Worm (Caenorhabditis elegans) whole organism, late embryonic: ENCODE data around the gene dnj-1.

Source experiments
- C08G9.2 ChIP-seq: sonication (generic microtip); optimal IDR thresholded peaks from 2 replicates; lab custom pipeline; 2016; ENCODE audit warnings: mild to moderate bottlenecking, missing genetic modification characterization, moderate library complexity, missing compliant biosample characterization
- C38D4.7 ChIP-seq: fragments of 200-800 bp; sonication (Bioruptor generic); optimal IDR thresholded peaks from 2 replicates; lab custom pipeline; 2018; ENCODE audit warnings: mild to moderate bottlenecking, missing genetic modification characterization, moderate library complexity, missing compliant biosample characterization
- F13H6.1 ChIP-seq: sonication (generic microtip); optimal IDR thresholded peaks from 2 replicates; lab custom pipeline; 2016; ENCODE audit warnings: missing genetic modification characterization, missing compliant biosample characterization
- K02D7.2 ChIP-seq: sonication (generic microtip); optimal IDR thresholded peaks from 2 replicates; lab custom pipeline; 2017; ENCODE audit warnings: mild to moderate bottlenecking, missing genetic modification characterization, missing compliant biosample characterization
- T23F11.4 ChIP-seq: fragments of 200-800 bp; sonication (Bioruptor generic); optimal IDR thresholded peaks from 2 replicates; lab custom pipeline; 2018; ENCODE audit warnings: mild to moderate bottlenecking, missing genetic modification characterization, missing compliant biosample characterization
- Y22D7AL.16 ChIP-seq: sonication (generic microtip); optimal IDR thresholded peaks from 2 replicates; lab custom pipeline; 2016; ENCODE audit warnings: missing genetic modification characterization, missing compliant biosample characterization
- ahr-1 ChIP-seq: sonication (generic microtip); optimal IDR thresholded peaks from 2 replicates; lab custom pipeline; 2016; ENCODE audit warnings: missing genetic modification characterization, missing compliant biosample characterization
- ama-1 ChIP-seq: fragments of 150-350 bp; optimal IDR thresholded peaks from 2 replicates; lab custom pipeline; 2014
- ceh-18 ChIP-seq: sonication (generic microtip); optimal IDR thresholded peaks from 2 replicates; lab custom pipeline; 2016; ENCODE audit warnings: missing genetic modification characterization, missing compliant biosample characterization
- ceh-19 ChIP-seq: fragments of 200-800 bp; sonication (Bioruptor generic); optimal IDR thresholded peaks from 2 replicates; lab custom pipeline; 2018; ENCODE audit warnings: mild to moderate bottlenecking, missing genetic modification characterization, missing compliant biosample characterization
- ceh-2 ChIP-seq: sonication (generic microtip); optimal IDR thresholded peaks from 2 replicates; lab custom pipeline; 2016; ENCODE audit warnings: missing genotype, missing genetic modification characterization, missing compliant biosample characterization
- ceh-22 ChIP-seq: sonication (generic microtip); optimal IDR thresholded peaks from 2 replicates; lab custom pipeline; 2017; ENCODE audit warnings: missing biosample characterization, missing genetic modification characterization
- ceh-30 ChIP-seq: fragments of 150-350 bp; optimal IDR thresholded peaks from 2 replicates; lab custom pipeline; 2014; ENCODE audit warnings: missing biosample characterization, missing genetic modification characterization
- ceh-31 ChIP-seq: sonication (generic microtip); optimal IDR thresholded peaks from 2 replicates; lab custom pipeline; 2016; ENCODE audit warnings: missing genetic modification characterization, missing compliant biosample characterization
- ceh-34 ChIP-seq: sonication (generic microtip); optimal IDR thresholded peaks from 2 replicates; lab custom pipeline; 2016; ENCODE audit warnings: mild to moderate bottlenecking, missing genetic modification characterization, missing compliant biosample characterization
- ceh-48 ChIP-seq: sonication (generic microtip); optimal IDR thresholded peaks from 2 replicates; lab custom pipeline; 2016; ENCODE audit warnings: missing genetic modification characterization, inconsistent platforms, missing compliant biosample characterization
- che-1 ChIP-seq: sonication (generic microtip); optimal IDR thresholded peaks from 2 replicates; lab custom pipeline; 2016; ENCODE audit warnings: mild to moderate bottlenecking, missing genetic modification characterization, missing compliant biosample characterization
- dmd-4 ChIP-seq: sonication (generic microtip); optimal IDR thresholded peaks from 2 replicates; lab custom pipeline; 2016; ENCODE audit warnings: borderline replicate concordance, missing genetic modification characterization, missing compliant biosample characterization
- dve-1 ChIP-seq: sonication (generic microtip); optimal IDR thresholded peaks from 2 replicates; lab custom pipeline; 2017; ENCODE audit warnings: antibody characterized with exemption, mild to moderate bottlenecking, missing genetic modification characterization, missing compliant biosample characterization
- elt-2 ChIP-seq: sonication (generic microtip); optimal IDR thresholded peaks from 2 replicates; lab custom pipeline; 2016; ENCODE audit warnings: missing genetic modification reagents, missing genetic modification characterization, missing compliant biosample characterization
- eyg-1 ChIP-seq: sonication (generic microtip); optimal IDR thresholded peaks from 2 replicates; lab custom pipeline; 2016; ENCODE audit warnings: missing genotype, missing genetic modification characterization, missing compliant biosample characterization
- fkh-10 ChIP-seq: fragments of 150-350 bp; optimal IDR thresholded peaks from 2 replicates; lab custom pipeline; 2014; ENCODE audit warnings: missing biosample characterization, missing genetic modification reagents, missing genetic modification characterization
- fkh-6 ChIP-seq: sonication (generic microtip); optimal IDR thresholded peaks from 2 replicates; lab custom pipeline; 2016; ENCODE audit warnings: missing genetic modification characterization, missing compliant biosample characterization
- hlh-30 ChIP-seq: sonication (generic microtip); optimal IDR thresholded peaks from 2 replicates; lab custom pipeline; 2017; ENCODE audit warnings: antibody characterized with exemption, missing genetic modification characterization, missing compliant biosample characterization; ENCODE audit not compliant: insufficient read depth
- hlh-6 ChIP-seq: sonication (generic microtip); optimal IDR thresholded peaks from 2 replicates; lab custom pipeline; 2016; ENCODE audit warnings: missing genotype, missing genetic modification characterization, missing compliant biosample characterization
- hlh-8 ChIP-seq: sonication (generic microtip); optimal IDR thresholded peaks from 2 replicates; lab custom pipeline; 2016; ENCODE audit warnings: missing genotype, missing genetic modification characterization, missing compliant biosample characterization
- lim-6 ChIP-seq: sonication (generic microtip); optimal IDR thresholded peaks from 2 replicates; lab custom pipeline; 2016; ENCODE audit warnings: missing genetic modification characterization, missing compliant biosample characterization
- lin-11 ChIP-seq: fragments of 200-800 bp; sonication (Bioruptor generic); optimal IDR thresholded peaks from 2 replicates; lab custom pipeline; 2018; ENCODE audit warnings: mild to moderate bottlenecking, missing genetic modification characterization, missing compliant biosample characterization
- mec-3 ChIP-seq: sonication (generic microtip); optimal IDR thresholded peaks from 2 replicates; lab custom pipeline; 2016; ENCODE audit warnings: borderline replicate concordance, missing genetic modification characterization, missing compliant biosample characterization
- nhr-11 ChIP-seq: fragments of 150-350 bp; optimal IDR thresholded peaks from 2 replicates; lab custom pipeline; 2014; ENCODE audit warnings: missing biosample characterization, missing genetic modification characterization
- npax-4 ChIP-seq: sonication (generic microtip); optimal IDR thresholded peaks from 2 replicates; lab custom pipeline; 2016; ENCODE audit warnings: missing genetic modification characterization, missing compliant biosample characterization
- odd-2 ChIP-seq: sonication (generic microtip); optimal IDR thresholded peaks from 2 replicates; lab custom pipeline; 2017; ENCODE audit warnings: antibody characterized with exemption, mild to moderate bottlenecking, missing genetic modification characterization, missing compliant biosample characterization
- pax-1 ChIP-seq: fragments of 150-350 bp; optimal IDR thresholded peaks from 2 replicates; lab custom pipeline; 2014; ENCODE audit warnings: missing biosample characterization, missing genetic modification characterization
- pha-2 ChIP-seq: sonication (generic microtip); optimal IDR thresholded peaks from 2 replicates; lab custom pipeline; 2017; ENCODE audit warnings: mild to moderate bottlenecking, missing genetic modification characterization, missing compliant biosample characterization
- pha-4 ChIP-seq: fragments of 150-350 bp; optimal IDR thresholded peaks from 2 replicates; lab custom pipeline; 2018; ENCODE audit warnings: missing biosample characterization, missing genetic modification reagents, missing genetic modification characterization
- pros-1 ChIP-seq: fragments of 150-350 bp; optimal IDR thresholded peaks from 2 replicates; lab custom pipeline; 2014; ENCODE audit warnings: missing biosample characterization, missing genetic modification reagents, missing genetic modification characterization
- ref-2 ChIP-seq: sonication (generic microtip); optimal IDR thresholded peaks from 2 replicates; lab custom pipeline; 2016; ENCODE audit warnings: missing genetic modification characterization, missing compliant biosample characterization
- rnt-1 ChIP-seq: sonication (generic microtip); optimal IDR thresholded peaks from 2 replicates; lab custom pipeline; 2016; ENCODE audit warnings: missing genetic modification characterization, missing compliant biosample characterization
- sox-2 ChIP-seq: fragments of 200-800 bp; sonication (Bioruptor generic); IDR thresholded peaks from 2 replicates; pipeline ENCODE4 v1.3.6; 2022; ENCODE audit warnings: missing genetic modification reagents, missing genetic modification characterization, missing compliant biosample characterization
- sox-4 ChIP-seq: sonication (generic microtip); optimal IDR thresholded peaks from 2 replicates; lab custom pipeline; 2017; ENCODE audit warnings: mild to moderate bottlenecking, missing genetic modification characterization, inconsistent platforms, missing compliant biosample characterization
- tbx-2 ChIP-seq: sonication (generic microtip); optimal IDR thresholded peaks from 2 replicates; lab custom pipeline; 2016; ENCODE audit warnings: missing genetic modification characterization, missing compliant biosample characterization
- unc-42 ChIP-seq: sonication (generic microtip); optimal IDR thresholded peaks from 2 replicates; lab custom pipeline; 2016; ENCODE audit warnings: missing genotype, missing genetic modification characterization, missing compliant biosample characterization
- unc-55 ChIP-seq: sonication (generic microtip); optimal IDR thresholded peaks from 2 replicates; lab custom pipeline; 2017; ENCODE audit warnings: missing biosample characterization, missing genetic modification reagents, missing genetic modification characterization
- zip-5 ChIP-seq: sonication (generic microtip); optimal IDR thresholded peaks from 2 replicates; lab custom pipeline; 2016; ENCODE audit warnings: missing genetic modification characterization, missing compliant biosample characterization
- ztf-16 ChIP-seq: sonication (generic microtip); optimal IDR thresholded peaks from 2 replicates; lab custom pipeline; 2017; ENCODE audit warnings: missing genetic modification characterization, missing compliant biosample characterization

The dnj-1 gene

DNA sequence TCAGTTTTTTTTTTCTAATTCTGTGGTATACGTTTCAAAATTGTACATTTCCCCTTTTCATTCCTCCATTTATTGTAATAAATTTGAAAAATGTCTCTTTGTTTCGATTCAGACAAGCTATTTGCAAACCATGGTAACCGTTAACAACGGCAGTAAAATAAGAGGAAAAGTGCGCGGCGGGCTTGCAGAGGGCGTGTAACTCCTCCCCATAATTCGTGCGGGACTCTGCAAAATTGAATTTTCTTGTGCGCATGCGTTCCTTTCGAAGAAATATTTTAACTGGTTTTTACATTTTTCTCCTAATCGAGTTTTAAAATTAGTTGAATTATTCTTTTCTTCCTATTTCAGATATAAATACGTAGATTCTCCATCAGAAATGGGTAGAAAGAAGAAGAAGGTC, 11.8 kb downstream of the dnj-1 start, which contains the start of gene znf-207 (continued):
- TF ChIP-seq sox-2 (GFP tag; lab: Robert Waterston, UW) = 0 out of 2 replicates have a peak, but pooled peaks have one; percentile 23
- TF ChIP-seq dve-1 (tag; lab: Kevin White, UChicago) = no peak
- TF ChIP-seq pax-1 = no peak
- no peak for TF ChIP-seq ceh-30
- TF ChIP-seq sox-4 (tag; lab: Kevin White, UChicago) = peak; percentile 29
- no peak for TF ChIP-seq ama-1 (lab: Kevin White, UChicago)
- TF ChIP-seq mec-3 (tag; lab: Kevin White, UChicago) = no peak
- no peak for TF ChIP-seq ztf-16 (tag; lab: Kevin White, UChicago)
- peak; percentile 27 for TF ChIP-seq ceh-18 (tag; lab: Kevin White, UChicago)
- peak; percentile 82 for TF ChIP-seq ceh-31
- peak; percentile 45 for TF ChIP-seq dmd-4 (tag; lab: Kevin White, UChicago)
- peak; percentile 42 for TF ChIP-seq zip-5 (tag; lab: Kevin White, UChicago)
- peak; percentile 69 for TF ChIP-seq ceh-2 (tag; lab: Kevin White, UChicago)
- no peak for TF ChIP-seq rnt-1 (tag; lab: Kevin White, UChicago)
- peak; percentile 33 for TF ChIP-seq che-1 (tag; lab: Kevin White, UChicago)
- peak; percentile 18 for TF ChIP-seq lin-11 (tag; lab: Kevin White, UChicago)
- TF ChIP-seq C08G9.2 (tag; lab: Kevin White, UChicago) = no peak
- TF ChIP-seq nhr-11 (tag; lab: Kevin White, UChicago) = no peak
- peak; percentile 2 for TF ChIP-seq pha-2 (tag; lab: Kevin White, UChicago)
- TF ChIP-seq hlh-30 (tag; lab: Kevin White, UChicago) = no peak
- no peak for TF ChIP-seq pha-4
- no peak for TF ChIP-seq K02D7.2 (tag; lab: Kevin White, UChicago)
- TF ChIP-seq lim-6 (tag; lab: Kevin White, UChicago) = peak; percentile 55
- TF ChIP-seq eyg-1 (tag; lab: Kevin White, UChicago) = peak; percentile 32
- TF ChIP-seq, all 69 proteins: peak for 38

DNA sequence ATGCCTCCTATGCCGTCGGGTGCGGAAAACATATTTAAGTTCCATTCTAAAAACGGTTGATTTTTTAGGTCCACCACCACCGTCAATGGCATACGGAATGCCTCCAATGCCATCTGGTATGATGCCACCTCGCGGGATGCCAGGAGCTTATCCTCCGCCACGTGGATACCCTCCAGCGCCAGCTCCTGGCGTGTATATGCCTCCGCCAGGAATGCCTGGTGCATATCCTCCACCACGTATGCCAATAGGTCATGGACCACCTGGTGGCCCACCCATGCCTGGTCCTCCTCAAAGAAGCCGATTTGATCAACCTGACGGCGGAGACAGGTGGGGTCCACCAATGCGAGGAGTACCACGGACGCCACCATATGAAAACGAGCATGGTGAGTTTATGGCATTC, 12.6 kb downstream of the dnj-1 start:
- TF ChIP-seq ref-2 (no peak), F13H6.1 (tag; lab: Kevin White, UChicago) (no peak), zip-5 (tag; lab: Kevin White, UChicago) (no peak), tbx-2 (tag; lab: Kevin White, UChicago) (no peak), sox-4 (tag; lab: Kevin White, UChicago) (no peak), pros-1 (tag; lab: Kevin White, UChicago) (no peak), npax-4 (tag; lab: Kevin White, UChicago) (no peak), odd-2 (tag; lab: Kevin White, UChicago) (no peak)

DNA sequence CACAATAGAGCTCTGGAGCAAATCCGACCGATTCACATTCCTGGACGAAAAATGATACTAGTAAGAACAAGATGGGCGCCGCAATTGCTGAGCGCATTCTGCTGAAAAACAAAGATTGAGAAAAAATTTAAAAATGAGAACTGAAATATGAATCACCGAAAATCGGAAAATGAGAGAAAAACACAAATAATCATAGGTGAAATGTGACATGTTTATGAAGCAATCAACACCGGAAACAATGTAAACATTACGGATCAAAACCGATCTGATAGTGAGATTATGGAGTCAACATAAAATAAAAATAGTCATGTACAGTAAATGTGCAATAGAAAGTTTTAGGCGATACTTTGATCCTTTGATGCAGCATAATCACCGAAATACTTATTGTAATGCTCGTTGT, 15.0 kb downstream of the dnj-1 start, which contains the start of gene dnj-2:
Gene dnj-2, minus strand, starts transcription at position 101 of the 400 bp plus-strand sequence.
- TF ChIP-seq T23F11.4 (GFP tag; lab: Kevin White, UChicago) (no peak), ceh-30 (no peak), hlh-6 (no peak), fkh-10 (no peak)

DNA sequence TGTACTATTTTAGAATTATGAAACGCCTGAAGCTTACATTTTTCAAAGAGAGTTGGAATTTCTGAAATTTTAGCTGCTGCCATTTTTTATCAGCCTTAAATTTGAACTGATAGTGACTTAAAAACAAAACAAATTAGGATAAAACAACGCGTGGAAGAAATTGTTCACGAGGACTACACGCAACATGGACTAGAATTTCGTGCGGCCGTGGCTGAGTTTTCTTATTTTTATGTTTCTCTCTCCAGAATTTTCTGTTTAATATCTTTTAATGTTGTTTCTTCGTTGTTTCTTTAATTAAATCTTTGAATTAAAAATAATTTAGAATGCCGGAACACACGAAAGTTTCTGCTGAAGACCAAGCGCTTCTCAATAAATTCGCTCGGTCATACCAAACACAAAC, 16.0 kb downstream of the dnj-1 start, which contains the start of the genes B0035.3, B0035.22 and pfd-4:
Gene B0035.3, minus strand, starts transcription at position 114 of the 400 bp plus-strand sequence.
Gene B0035.22, plus strand, starts transcription at position 269 of the 400 bp plus-strand sequence.
Gene pfd-4, plus strand, starts transcription at position 323 of the 400 bp plus-strand sequence.
- TF ChIP-seq zip-5 (tag; lab: Kevin White, UChicago) = peak; percentile 61
- no peak for TF ChIP-seq T23F11.4 (GFP tag; lab: Kevin White, UChicago)
- TF ChIP-seq mec-3 (tag; lab: Kevin White, UChicago) = no peak
- no peak for TF ChIP-seq hlh-30 (tag; lab: Kevin White, UChicago)
- no peak for TF ChIP-seq pros-1 (tag; lab: Kevin White, UChicago)
- TF ChIP-seq hlh-8 = peak; percentile 47
- TF ChIP-seq tbx-2 (tag; lab: Kevin White, UChicago) = peak; percentile 84
- TF ChIP-seq nhr-11 (tag; lab: Kevin White, UChicago) = no peak
- TF ChIP-seq hlh-6 = no peak
- TF ChIP-seq pha-4 = no peak
- peak; percentile 80 for TF ChIP-seq ref-2
- peak; percentile 57 for TF ChIP-seq elt-2 (tag; lab: Kevin White, UChicago)
- no peak for TF ChIP-seq unc-55 (GFP tag; lab: Kevin White, UChicago)
- peak; percentile 23 for TF ChIP-seq lim-6 (tag; lab: Kevin White, UChicago)
- TF ChIP-seq ceh-22 (tag; lab: Kevin White, UChicago) = no peak
- no peak for TF ChIP-seq eyg-1 (tag; lab: Kevin White, UChicago)
- peak; percentile 61 for TF ChIP-seq unc-42 (tag; lab: Kevin White, UChicago)
- no peak for TF ChIP-seq Y22D7AL.16 (tag; lab: Kevin White, UChicago)
- TF ChIP-seq ceh-34 (tag; lab: Kevin White, UChicago) = no peak
- peak; percentile 34 for TF ChIP-seq fkh-6 (tag; lab: Kevin White, UChicago)
- TF ChIP-seq ceh-19 (GFP tag; lab: Kevin White, UChicago) = no peak
- TF ChIP-seq ama-1 (lab: Kevin White, UChicago) = no peak
- TF ChIP-seq sox-4 (tag; lab: Kevin White, UChicago) = no peak
- peak; percentile 53 for TF ChIP-seq rnt-1 (tag; lab: Kevin White, UChicago)
- no peak for TF ChIP-seq ahr-1 (tag; lab: Kevin White, UChicago)
- no peak for TF ChIP-seq ceh-48
- TF ChIP-seq C38D4.7 = no peak
- no peak for TF ChIP-seq pha-2 (tag; lab: Kevin White, UChicago)
